Worm (Caenorhabditis elegans) whole organism, mixed stage, embryonic: Measurements from ENCODE around the gene gpx-5.

ENCODE experiments used
- ceh-39 ChIP-seq: fragments of 150-350 bp; optimal IDR thresholded peaks from 2 replicates; lab custom pipeline; 2014; ENCODE audit warnings: missing biosample characterization, missing genetic modification characterization
- elt-3 ChIP-seq: fragments of 150-350 bp; optimal IDR thresholded peaks from 2 replicates; lab custom pipeline; 2014; ENCODE audit warnings: missing biosample characterization, missing genetic modification characterization
- ham-2 ChIP-seq: fragments of 200-800 bp; sonication (Bioruptor generic); optimal IDR thresholded peaks from 2 replicates; lab custom pipeline; 2018; ENCODE audit warnings: mild to moderate bottlenecking, missing genetic modification characterization, missing compliant biosample characterization
- hlh-1 ChIP-seq: fragments of 150-350 bp; optimal IDR thresholded peaks from 2 replicates; lab custom pipeline; 2014; ENCODE audit warnings: missing biosample characterization, missing genetic modification reagents, missing genetic modification characterization
- lin-13 ChIP-seq: fragments of 150-350 bp; optimal IDR thresholded peaks from 2 replicates; lab custom pipeline; 2014; ENCODE audit warnings: missing biosample characterization, missing genetic modification characterization
- lin-32 ChIP-seq: fragments of 200-800 bp; sonication (Bioruptor generic); optimal IDR thresholded peaks from 2 replicates; lab custom pipeline; 2018; ENCODE audit warnings: mild to moderate bottlenecking, missing genetic modification characterization, missing compliant biosample characterization
- mep-1 ChIP-seq: fragments of 150-350 bp; optimal IDR thresholded peaks from 2 replicates; lab custom pipeline; 2017; ENCODE audit warnings: missing biosample characterization, missing genetic modification reagents, missing genetic modification characterization, inconsistent platforms
- nhr-237 ChIP-seq: fragments of 150-350 bp; optimal IDR thresholded peaks from 2 replicates; lab custom pipeline; 2014; ENCODE audit warnings: missing biosample characterization, missing genetic modification characterization
- nhr-28 ChIP-seq: fragments of 150-350 bp; optimal IDR thresholded peaks from 2 replicates; lab custom pipeline; 2014; ENCODE audit warnings: missing biosample characterization, missing genetic modification characterization
- pha-4 ChIP-seq: fragments of 150-350 bp; optimal IDR thresholded peaks from 2 replicates; lab custom pipeline; 2018; ENCODE audit warnings: missing biosample characterization, missing genetic modification reagents, missing genetic modification characterization
- snpc-4 ChIP-seq: fragments of 150-350 bp; optimal IDR thresholded peaks from 2 replicates; lab custom pipeline; 2014; ENCODE audit warnings: missing biosample characterization, missing genetic modification characterization
- unc-39 ChIP-seq: fragments of 150-350 bp; optimal IDR thresholded peaks from 2 replicates; lab custom pipeline; 2014; ENCODE audit warnings: missing biosample characterization, missing genetic modification characterization
- unc-62 ChIP-seq: fragments of 150-350 bp; optimal IDR thresholded peaks from 2 replicates; lab custom pipeline; 2014; ENCODE audit warnings: missing biosample characterization, missing genetic modification reagents, missing genetic modification characterization
- ztf-11 ChIP-seq: fragments of 150-350 bp; optimal IDR thresholded peaks from 2 replicates; lab custom pipeline; 2014; ENCODE audit warnings: missing biosample characterization, missing genetic modification characterization

ce11 chrX:9539294-9540030, 45.0 kb upstream of the gpx-5 start, which contains the start of gene nuc-1:
- TF ChIP-seq hlh-1 (tag; lab: Kevin White, UChicago) (no peak), nhr-28 (tag; lab: Kevin White, UChicago) (no peak), pha-4 (tag; lab: Kevin White, UChicago) (no peak), lin-13 (tag; lab: Kevin White, UChicago) (no peak), ham-2 (no peak), elt-3 (no peak), lin-32 (GFP tag; lab: Kevin White, UChicago) (no peak), ceh-39 (no peak), snpc-4 (tag; lab: Kevin White, UChicago) (no peak), unc-39 (tag; lab: Kevin White, UChicago) (no peak), mep-1 (no peak), ztf-11 (tag; lab: Kevin White, UChicago) (no peak), nhr-237 (tag; lab: Kevin White, UChicago) (no peak), unc-62 (GFP tag; lab: Kevin White, UChicago) (no peak)
